Fruit fly (Drosophila melanogaster): Measurements from ENCODE around the gene CG31815.

The CG31815 gene

dm6 chr2L:16597798-16598737 lies 7.6 kb upstream of the CG31815 start:
- no peak for TF ChIP-seq Clk (GFP tag; optimal IDR thresholded peaks at IDR 0.05)
- no peak for TF ChIP-seq cnc (optimal IDR thresholded peaks at IDR 0.05)
- no peak for TF ChIP-seq CG33017 (tag; optimal IDR thresholded peaks at IDR 0.05)
- TF ChIP-seq pad (GFP tag; optimal IDR thresholded peaks at IDR 0.05) = no peak
- TF ChIP-seq ovo (GFP tag; optimal IDR thresholded peaks at IDR 0.05) = no peak
- no peak for TF ChIP-seq CG5204 (GFP tag; optimal IDR thresholded peaks at IDR 0.05)
- no peak for TF ChIP-seq Crg-1 (GFP tag; optimal IDR thresholded peaks at IDR 0.05)
- no peak for TF ChIP-seq Hr96 (GFP tag; optimal IDR thresholded peaks at IDR 0.05)
- TF ChIP-seq CG14711 (tag; optimal IDR thresholded peaks at IDR 0.05) = no peak
- TF ChIP-seq toe (GFP tag; optimal IDR thresholded peaks at IDR 0.05) = no peak
- TF ChIP-seq bab1 (GFP tag; optimal IDR thresholded peaks at IDR 0.05) = no peak
- TF ChIP-seq CG7101 (tag; optimal IDR thresholded peaks at IDR 0.05) = no peak
- TF ChIP-seq CG11617 (GFP tag; optimal IDR thresholded peaks at IDR 0.05) = no peak
- no peak for TF ChIP-seq Mnt (GFP tag; optimal IDR thresholded peaks at IDR 0.05)
- no peak for TF ChIP-seq tj (GFP tag; optimal IDR thresholded peaks at IDR 0.05)
- TF ChIP-seq cic (GFP tag; optimal IDR thresholded peaks at IDR 0.05) = no peak
- no peak for TF ChIP-seq kay (GFP tag; ENCODE audit: borderline replicate concordance)
- TF ChIP-seq CG1620 (GFP tag; optimal IDR thresholded peaks at IDR 0.05) = no peak
- TF ChIP-seq CG7045 (GFP tag; optimal IDR thresholded peaks at IDR 0.05) = no peak
- TF ChIP-seq CG12768 (GFP tag; optimal IDR thresholded peaks at IDR 0.05) = no peak

- TF ChIP-seq kay (GFP tag; ENCODE audit: borderline replicate concordance) (peak; percentile 31), Clk (GFP tag; optimal IDR thresholded peaks at IDR 0.05) (no peak)
Measured at dm6 chr2L:16598738-16599124, 6.9 kb upstream of the CG31815 start.

- TF ChIP-seq Hr96 (GFP tag; optimal IDR thresholded peaks at IDR 0.05) (peak; percentile 82), cic (GFP tag; optimal IDR thresholded peaks at IDR 0.05) (peak; percentile 95), tj (GFP tag; optimal IDR thresholded peaks at IDR 0.05) (peak; percentile 89), kay (GFP tag; ENCODE audit: borderline replicate concordance) (peak; percentile 97), CG12768 (GFP tag; optimal IDR thresholded peaks at IDR 0.05) (peak; percentile 97), toe (GFP tag; optimal IDR thresholded peaks at IDR 0.05) (peak; percentile 86), CG33017 (tag; optimal IDR thresholded peaks at IDR 0.05) (peak; percentile 95), CG5204 (GFP tag; optimal IDR thresholded peaks at IDR 0.05) (peak; percentile 82), Crg-1 (GFP tag; optimal IDR thresholded peaks at IDR 0.05) (peak; percentile 47), pad (GFP tag; optimal IDR thresholded peaks at IDR 0.05) (peak; percentile 78), CG7045 (GFP tag; optimal IDR thresholded peaks at IDR 0.05) (peak; percentile 95), Mnt (GFP tag; optimal IDR thresholded peaks at IDR 0.05) (peak; percentile 50), bab1 (GFP tag; optimal IDR thresholded peaks at IDR 0.05) (peak; percentile 45), CG14711 (tag; optimal IDR thresholded peaks at IDR 0.05) (peak; percentile 46), CG11617 (GFP tag; optimal IDR thresholded peaks at IDR 0.05) (peak; percentile 96), Clk (GFP tag; optimal IDR thresholded peaks at IDR 0.05) (peak; percentile 80), CG1620 (GFP tag; optimal IDR thresholded peaks at IDR 0.05) (peak; percentile 50), ovo (GFP tag; optimal IDR thresholded peaks at IDR 0.05) (peak; percentile 84), CG7101 (tag; optimal IDR thresholded peaks at IDR 0.05) (peak; percentile 69), cnc (optimal IDR thresholded peaks at IDR 0.05) (no peak)
Measured at dm6 chr2L:16601515-16602026, 4.1 kb upstream of the CG31815 start.

- TF ChIP-seq CG11617 (GFP tag; optimal IDR thresholded peaks at IDR 0.05) (no peak), cnc (optimal IDR thresholded peaks at IDR 0.05) (no peak), CG33017 (tag; optimal IDR thresholded peaks at IDR 0.05) (no peak), kay (GFP tag; ENCODE audit: borderline replicate concordance) (no peak), CG7045 (GFP tag; optimal IDR thresholded peaks at IDR 0.05) (no peak), Hr96 (GFP tag; optimal IDR thresholded peaks at IDR 0.05) (no peak), ovo (GFP tag; optimal IDR thresholded peaks at IDR 0.05) (no peak), pad (GFP tag; optimal IDR thresholded peaks at IDR 0.05) (no peak), CG14711 (tag; optimal IDR thresholded peaks at IDR 0.05) (no peak), Mnt (GFP tag; optimal IDR thresholded peaks at IDR 0.05) (no peak), Crg-1 (GFP tag; optimal IDR thresholded peaks at IDR 0.05) (no peak), CG12768 (GFP tag; optimal IDR thresholded peaks at IDR 0.05) (no peak)
Measured at dm6 chr2L:16602305-16602704, 3.3 kb upstream of the CG31815 start.

- no peak for TF ChIP-seq Crg-1 (GFP tag; optimal IDR thresholded peaks at IDR 0.05)
- no peak for TF ChIP-seq CG33017 (tag; optimal IDR thresholded peaks at IDR 0.05)
- TF ChIP-seq pad (GFP tag; optimal IDR thresholded peaks at IDR 0.05) = no peak
- no peak for TF ChIP-seq kay (GFP tag; ENCODE audit: borderline replicate concordance)
- no peak for TF ChIP-seq CG12768 (GFP tag; optimal IDR thresholded peaks at IDR 0.05)
- TF ChIP-seq Mnt (GFP tag; optimal IDR thresholded peaks at IDR 0.05) = no peak
- TF ChIP-seq CG7045 (GFP tag; optimal IDR thresholded peaks at IDR 0.05) = no peak
- no peak for TF ChIP-seq bab1 (GFP tag; optimal IDR thresholded peaks at IDR 0.05)
- no peak for TF ChIP-seq cnc (optimal IDR thresholded peaks at IDR 0.05)
- no peak for TF ChIP-seq CG5204 (GFP tag; optimal IDR thresholded peaks at IDR 0.05)
- TF ChIP-seq CG7101 (tag; optimal IDR thresholded peaks at IDR 0.05) = no peak
- no peak for TF ChIP-seq CG14711 (tag; optimal IDR thresholded peaks at IDR 0.05)
- TF ChIP-seq toe (GFP tag; optimal IDR thresholded peaks at IDR 0.05) = no peak
Measured at dm6 chr2L:16607070-16607469, 1.4 kb downstream of the CG31815 start, which contains the start of gene CG4631. CG4631 (plus strand) TSS chr2L:16607370.

dm6 chr2L:16616282-16616681 lies 10.7 kb downstream of the CG31815 start:
- TF ChIP-seq CG14711 (tag; optimal IDR thresholded peaks at IDR 0.05) (no peak), cnc (optimal IDR thresholded peaks at IDR 0.05) (no peak), pad (GFP tag; optimal IDR thresholded peaks at IDR 0.05) (no peak), CG5204 (GFP tag; optimal IDR thresholded peaks at IDR 0.05) (no peak), CG33017 (tag; optimal IDR thresholded peaks at IDR 0.05) (no peak), CG12768 (GFP tag; optimal IDR thresholded peaks at IDR 0.05) (no peak), tj (GFP tag; optimal IDR thresholded peaks at IDR 0.05) (no peak), Hr96 (GFP tag; optimal IDR thresholded peaks at IDR 0.05) (no peak), CG7045 (GFP tag; optimal IDR thresholded peaks at IDR 0.05) (no peak), kay (GFP tag; ENCODE audit: borderline replicate concordance) (no peak), CG1620 (GFP tag; optimal IDR thresholded peaks at IDR 0.05) (no peak), CG11617 (GFP tag; optimal IDR thresholded peaks at IDR 0.05) (no peak)

All from whole organism, adult.